Fruit fly (Drosophila melanogaster) whole organism, pupa: ENCODE measurements around the gene CG5810.
A peak's percentile ranks its signal among the peaks of the same experiment; 100 is the strongest.

Experiments used
- CG10348 ChIP-seq: fragments of 200-800 bp; sonication (Bioruptor generic); IDR thresholded peaks from 2 replicates; pipeline ENCODE4 v1.3.6; 2022; ENCODE audit warnings: missing biosample characterization, missing genetic modification characterization
- CG12605 ChIP-seq: fragments of 200-800 bp; sonication (Bioruptor generic); IDR thresholded peaks from 2 replicates; pipeline ENCODE4 v1.3.6; 2022; ENCODE audit warnings: missing biosample characterization, missing genetic modification characterization
- CG13204 ChIP-seq: fragments of 200-800 bp; sonication (Bioruptor generic); optimal IDR thresholded peaks from 2 replicates; lab custom pipeline; 2018; ENCODE audit warnings: missing biosample characterization, mild to moderate bottlenecking, missing genetic modification characterization, moderate library complexity
- CG14655 ChIP-seq: fragments of 200-800 bp; sonication (Bioruptor generic); optimal IDR thresholded peaks from 3 replicates; lab custom pipeline; 2017; ENCODE audit warnings: mild to moderate bottlenecking, missing biosample characterization, missing genetic modification reagents, missing genetic modification characterization
- CG15710 ChIP-seq: fragments of 200-800 bp; sonication (Bioruptor generic); optimal IDR thresholded peaks from 2 replicates; lab custom pipeline; 2018; ENCODE audit warnings: missing biosample characterization, mild to moderate bottlenecking, missing genetic modification characterization, moderate library complexity
- CG17806 ChIP-seq: fragments of 200-800 bp; sonication (Bioruptor generic); optimal IDR thresholded peaks from 2 replicates; lab custom pipeline; 2018; ENCODE audit warnings: missing biosample characterization, mild to moderate bottlenecking, missing genetic modification characterization, moderate library complexity
- CG32121 ChIP-seq: fragments of 200-800 bp; sonication (Bioruptor generic); IDR thresholded peaks from 2 replicates; pipeline ENCODE4 v1.3.6; 2022; ENCODE audit warnings: missing biosample characterization, missing genetic modification characterization
- CG34367 ChIP-seq: fragments of 200-800 bp; sonication (Bioruptor generic); optimal IDR thresholded peaks from 2 replicates; lab custom pipeline; 2018; ENCODE audit warnings: missing biosample characterization, mild to moderate bottlenecking, missing genetic modification characterization
- CG4496 ChIP-seq: fragments of 200-800 bp; sonication (Bioruptor generic); IDR thresholded peaks from 3 replicates; pipeline ENCODE4 v1.3.6; 2022; ENCODE audit warnings: missing biosample characterization, missing genetic modification characterization
- CG8159 ChIP-seq: fragments of 200-800 bp; sonication (Bioruptor generic); optimal IDR thresholded peaks from 3 replicates; lab custom pipeline; 2018; ENCODE audit warnings: missing biosample characterization, mild to moderate bottlenecking, missing genetic modification characterization, moderate library complexity
- CG8301 ChIP-seq: fragments of 200-800 bp; sonication (Bioruptor generic); optimal IDR thresholded peaks from 2 replicates; lab custom pipeline; 2018; ENCODE audit warnings: missing biosample characterization, mild to moderate bottlenecking, missing genetic modification characterization
- CG9948 ChIP-seq: fragments of 200-800 bp; sonication (Bioruptor generic); optimal IDR thresholded peaks from 2 replicates; lab custom pipeline; 2018; ENCODE audit warnings: missing biosample characterization, mild to moderate bottlenecking, missing genetic modification characterization, moderate library complexity
- D1 ChIP-seq: fragments of 200-800 bp; sonication (Bioruptor generic); optimal IDR thresholded peaks from 2 replicates; lab custom pipeline; 2018; ENCODE audit warnings: missing biosample characterization, mild to moderate bottlenecking, missing genetic modification characterization, moderate library complexity
- EcR ChIP-seq: fragments of 200-800 bp; sonication (Bioruptor generic); optimal IDR thresholded peaks from 3 replicates; lab custom pipeline; 2019; ENCODE audit warnings: missing biosample characterization, missing genetic modification characterization, mild to moderate bottlenecking, moderate library complexity, missing genetic modification reagents
- Ets98B ChIP-seq: fragments of 200-800 bp; sonication (Bioruptor generic); IDR thresholded peaks from 2 replicates; pipeline ENCODE4 v1.3.6; 2022; ENCODE audit warnings: missing biosample characterization, missing genetic modification characterization
- Pif1A ChIP-seq: fragments of 200-800 bp; sonication (Bioruptor generic); optimal IDR thresholded peaks from 3 replicates; lab custom pipeline; 2016; ENCODE audit warnings: missing biosample characterization, missing genetic modification characterization
- Pif1B ChIP-seq: fragments of 200-800 bp; sonication (Bioruptor generic); optimal IDR thresholded peaks from 3 replicates; lab custom pipeline; 2016; ENCODE audit warnings: missing biosample characterization, missing genetic modification characterization
- Snoo ChIP-seq: fragments of 200-800 bp; sonication (Bioruptor generic); optimal IDR thresholded peaks from 3 replicates; lab custom pipeline; 2017; ENCODE audit warnings: missing biosample characterization, mild to moderate bottlenecking, missing genetic modification characterization, inconsistent platforms
- fd96Ca ChIP-seq: fragments of 200-800 bp; sonication (Bioruptor generic); IDR thresholded peaks from 3 replicates; pipeline ENCODE4 v1.3.6; 2022; ENCODE audit warnings: missing biosample characterization, missing genetic modification characterization
- gl ChIP-seq: fragments of 200-800 bp; sonication (Bioruptor generic); optimal IDR thresholded peaks from 2 replicates; lab custom pipeline; 2018; ENCODE audit warnings: missing biosample characterization, mild to moderate bottlenecking, missing genetic modification characterization
- rn ChIP-seq: fragments of 200-800 bp; sonication (Bioruptor generic); IDR thresholded peaks from 2 replicates; pipeline ENCODE4 v1.3.6; 2022; ENCODE audit warnings: missing biosample characterization, missing genetic modification characterization

CG5810 gene

DNA sequence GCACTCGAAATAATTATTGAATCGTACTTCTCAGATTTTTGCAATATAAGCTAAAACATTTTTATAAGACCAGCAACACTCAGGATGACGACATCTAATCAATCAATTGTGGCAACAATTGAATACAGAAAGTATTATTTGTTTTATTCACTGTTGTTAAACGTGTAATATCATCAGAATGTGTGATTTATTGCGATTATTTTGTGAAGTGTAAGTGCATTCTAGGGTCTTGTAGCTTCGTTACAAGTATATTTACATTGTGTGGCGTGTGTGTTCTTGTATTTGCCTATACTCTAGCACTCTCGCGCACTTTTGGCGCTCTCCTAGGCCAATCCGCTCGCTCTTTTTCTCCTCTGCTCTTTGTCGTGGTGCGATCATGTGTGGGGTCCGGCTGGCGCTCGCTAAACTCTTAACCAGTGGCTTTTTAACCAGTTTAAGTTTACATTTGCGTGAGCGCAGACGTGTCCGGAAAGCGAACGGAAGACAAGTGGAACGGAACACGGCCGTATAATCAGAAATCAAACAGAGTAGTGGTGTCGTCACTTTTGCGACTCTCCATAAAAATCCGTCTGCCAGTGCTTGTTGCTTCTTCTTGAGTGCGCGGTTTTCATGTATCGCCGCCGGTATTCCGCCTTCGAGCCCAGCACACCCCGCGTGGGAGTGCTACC lies 41.1 kb downstream of the CG5810 start:
- TF ChIP-seq CG13204 (GFP tag; lab: Kevin White, UChicago), result no peak
- peak; percentile 90 for TF ChIP-seq Pif1B
- TF ChIP-seq CG15710 (tag; lab: Kevin White, UChicago), result peak; percentile 92
- peak; percentile 73; the same call in 1 of the 2 replicates for TF ChIP-seq CG10348 (GFP tag; lab: Robert Waterston, UW)
- TF ChIP-seq rn (GFP tag; lab: Robert Waterston, UW), result peak; percentile 78
- TF ChIP-seq CG32121 (GFP tag; lab: Robert Waterston, UW), result peak; percentile 93
- peak; percentile 73 for TF ChIP-seq CG12605 (GFP tag; lab: Robert Waterston, UW)
- TF ChIP-seq Pif1A, result peak; percentile 93
- TF ChIP-seq D1, result peak; percentile 92
- TF ChIP-seq fd96Ca, result peak; percentile 86
- peak; percentile 92 for TF ChIP-seq CG17806 (tag; lab: Kevin White, UChicago)
- peak; percentile 66 for TF ChIP-seq EcR (GFP tag; lab: Kevin White, UChicago)
- TF ChIP-seq CG9948, result peak; percentile 91
- TF ChIP-seq Ets98B, result peak; percentile 91
- peak; percentile 97 for TF ChIP-seq CG8301 (tag; lab: Kevin White, UChicago)
- TF ChIP-seq CG8159 (tag; lab: Kevin White, UChicago), result peak; percentile 98
- TF ChIP-seq gl (tag; lab: Kevin White, UChicago), result peak; percentile 79
- TF ChIP-seq CG4496 (GFP tag; lab: Robert Waterston, UW), result peak; percentile 91
- peak; percentile 65 for TF ChIP-seq Snoo
- TF ChIP-seq CG34367 (tag; lab: Kevin White, UChicago), result peak; percentile 90
- TF ChIP-seq CG14655 (GFP tag; lab: Kevin White, UChicago), result peak; percentile 97

DNA sequence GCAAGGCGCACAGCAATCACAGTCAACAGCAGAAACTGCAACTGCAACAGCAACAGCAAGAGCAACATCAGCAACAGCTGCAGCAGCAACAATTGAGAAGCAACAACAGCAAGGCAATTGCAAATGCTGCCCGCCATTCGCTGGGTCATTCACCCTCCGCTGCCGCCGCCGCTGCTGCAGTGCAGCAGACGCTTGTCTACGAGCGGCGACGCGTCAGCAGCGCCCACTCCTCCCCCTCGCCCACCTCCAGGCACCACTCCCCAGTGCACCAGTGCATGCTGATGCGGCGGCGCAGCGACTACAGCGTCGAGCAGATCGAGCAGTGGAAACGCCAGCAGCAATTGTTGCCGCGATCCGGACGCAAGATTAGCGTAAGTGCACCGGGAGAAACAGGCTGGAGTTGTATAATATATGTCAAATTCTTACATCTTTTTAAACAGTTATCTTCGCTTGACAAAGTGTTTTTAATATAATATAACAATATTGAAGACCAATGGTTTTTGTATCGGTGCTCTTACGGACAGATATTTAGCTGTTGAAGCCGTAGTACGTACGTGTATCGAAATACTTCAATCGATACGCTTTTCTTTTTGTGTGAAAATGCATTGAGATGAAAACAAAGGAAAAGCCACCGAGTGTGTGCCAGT lies 42.2 kb downstream of the CG5810 start:
- TF ChIP-seq CG8159 (tag; lab: Kevin White, UChicago) (no peak), CG12605 (GFP tag; lab: Robert Waterston, UW) (peak; percentile 70), EcR (GFP tag; lab: Kevin White, UChicago) (peak; percentile 99), rn (GFP tag; lab: Robert Waterston, UW) (peak; percentile 81), fd96Ca (peak; percentile 95), CG15710 (tag; lab: Kevin White, UChicago) (peak; percentile 70), CG32121 (GFP tag; lab: Robert Waterston, UW) (peak; percentile 80), CG4496 (GFP tag; lab: Robert Waterston, UW) (peak; percentile 90), Pif1A (peak; percentile 83), CG13204 (GFP tag; lab: Kevin White, UChicago) (peak; percentile 99), CG34367 (tag; lab: Kevin White, UChicago) (peak; percentile 51), CG8301 (tag; lab: Kevin White, UChicago) (peak; percentile 85), Pif1B (peak; percentile 47), gl (tag; lab: Kevin White, UChicago) (no peak), CG9948 (peak; percentile 69), CG14655 (GFP tag; lab: Kevin White, UChicago) (peak; percentile 92), Ets98B (peak; percentile 86), D1 (no peak), CG10348 (GFP tag; lab: Robert Waterston, UW) (peak; percentile 50; the same call in 1 of the 2 replicates), CG17806 (tag; lab: Kevin White, UChicago) (peak; percentile 73), Snoo (peak; percentile 17)

DNA sequence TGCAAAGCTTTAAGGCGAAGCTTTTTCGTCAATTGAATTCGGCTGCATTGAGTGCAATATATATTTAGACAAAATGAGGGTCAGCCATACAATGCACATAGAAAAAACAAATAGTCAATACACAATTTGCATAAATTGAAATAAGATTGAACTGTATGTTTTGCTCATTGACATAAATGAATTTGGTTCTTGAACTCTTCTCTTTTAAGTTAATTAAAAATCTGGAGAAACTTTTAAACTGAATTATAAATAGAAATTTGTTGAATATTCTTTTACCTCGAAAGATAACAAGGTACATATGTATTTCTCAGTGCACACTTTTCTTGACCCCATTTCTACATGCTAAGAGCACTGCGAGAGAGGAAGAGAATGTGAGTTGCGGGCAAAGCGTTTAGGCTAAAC lies 42.8 kb downstream of the CG5810 start:
- TF ChIP-seq CG8301 (tag; lab: Kevin White, UChicago) (peak; percentile 65), Pif1A (peak; percentile 14), CG4496 (GFP tag; lab: Robert Waterston, UW) (no peak; the same call in 1 of the 3 replicates), gl (tag; lab: Kevin White, UChicago) (no peak), EcR (GFP tag; lab: Kevin White, UChicago) (no peak), CG32121 (GFP tag; lab: Robert Waterston, UW) (peak; percentile 50), Ets98B (peak; percentile 2), rn (GFP tag; lab: Robert Waterston, UW) (0 out of 2 replicates have a peak, but pooled peaks have one; percentile 11), CG17806 (tag; lab: Kevin White, UChicago) (peak; percentile 18), Pif1B (no peak)

DNA sequence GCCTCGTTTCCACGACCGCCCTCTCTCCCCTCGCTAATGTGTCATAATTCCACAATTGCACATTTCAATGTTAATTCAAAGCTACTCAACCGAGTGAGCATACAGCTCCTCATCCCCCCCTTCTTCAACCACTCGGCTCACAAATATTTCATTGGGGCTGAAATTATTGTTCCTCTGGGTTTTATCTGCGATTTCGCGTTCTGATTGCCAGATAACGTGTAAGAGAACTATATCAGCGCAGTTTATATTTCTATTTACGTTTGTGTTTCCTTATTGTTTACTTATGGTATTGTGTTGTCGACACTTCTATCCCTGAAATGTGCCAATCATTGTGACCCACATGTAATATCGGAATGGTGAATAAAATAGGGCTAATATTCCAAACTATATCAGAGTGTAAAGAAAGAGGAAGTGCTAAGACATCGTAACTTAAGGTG lies 43.2 kb downstream of the CG5810 start:
- TF ChIP-seq CG34367 (tag; lab: Kevin White, UChicago), result no peak
- no peak for TF ChIP-seq CG12605 (GFP tag; lab: Robert Waterston, UW)
- TF ChIP-seq CG32121 (GFP tag; lab: Robert Waterston, UW), result no peak
- TF ChIP-seq Ets98B, result no peak
- TF ChIP-seq CG9948, result no peak
- TF ChIP-seq CG14655 (GFP tag; lab: Kevin White, UChicago), result no peak
- no peak for TF ChIP-seq Pif1B
- no peak for TF ChIP-seq D1
- no peak for TF ChIP-seq Snoo
- no peak for TF ChIP-seq CG17806 (tag; lab: Kevin White, UChicago)
- TF ChIP-seq CG10348 (GFP tag; lab: Robert Waterston, UW), result no peak
- TF ChIP-seq CG8159 (tag; lab: Kevin White, UChicago), result no peak
- TF ChIP-seq fd96Ca, result no peak
- TF ChIP-seq CG15710 (tag; lab: Kevin White, UChicago), result no peak
- TF ChIP-seq Pif1A, result no peak
- TF ChIP-seq CG13204 (GFP tag; lab: Kevin White, UChicago), result no peak
- no peak for TF ChIP-seq gl (tag; lab: Kevin White, UChicago)
- no peak for TF ChIP-seq rn (GFP tag; lab: Robert Waterston, UW)
- TF ChIP-seq EcR (GFP tag; lab: Kevin White, UChicago), result no peak
- TF ChIP-seq CG4496 (GFP tag; lab: Robert Waterston, UW), result no peak

DNA sequence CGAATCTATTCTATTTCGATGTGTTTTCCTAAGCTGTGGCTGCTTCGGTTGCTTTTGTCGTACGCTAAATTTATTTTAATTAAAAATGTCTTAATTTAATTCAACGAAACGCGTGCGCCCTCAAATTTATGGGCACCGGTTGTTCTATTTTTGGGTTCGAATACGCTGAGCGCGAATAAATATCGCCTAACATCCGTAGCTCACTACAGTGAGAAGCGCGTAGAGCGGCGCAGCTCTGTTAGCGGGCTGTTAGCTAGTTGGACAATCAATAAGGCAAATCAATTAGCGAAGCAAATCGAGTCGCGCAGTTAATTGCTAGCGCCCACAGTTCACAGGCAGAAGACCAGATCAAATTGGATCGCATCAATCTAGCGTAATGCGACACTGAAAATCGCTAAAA lies 46.5 kb downstream of the CG5810 start:
- TF ChIP-seq Pif1A, result no peak
- no peak for TF ChIP-seq CG8301 (tag; lab: Kevin White, UChicago)
- TF ChIP-seq EcR (GFP tag; lab: Kevin White, UChicago), result no peak
- no peak for TF ChIP-seq CG8159 (tag; lab: Kevin White, UChicago)
- no peak for TF ChIP-seq CG17806 (tag; lab: Kevin White, UChicago)
- TF ChIP-seq CG12605 (GFP tag; lab: Robert Waterston, UW), result no peak
- no peak for TF ChIP-seq Ets98B
- no peak for TF ChIP-seq CG4496 (GFP tag; lab: Robert Waterston, UW)
- no peak for TF ChIP-seq fd96Ca
- no peak for TF ChIP-seq CG14655 (GFP tag; lab: Kevin White, UChicago)
- TF ChIP-seq D1, result no peak
